Worm (Caenorhabditis elegans) whole organism, mixed stage, embryonic: ENCODE data around the gene srj-32.

ENCODE experiments used
- bed-3 ChIP-seq: fragments of 200-800 bp; sonication (Bioruptor generic); optimal IDR thresholded peaks from 3 replicates; lab custom pipeline; 2018; ENCODE audit warnings: mild to moderate bottlenecking, missing genetic modification characterization, moderate library complexity, missing compliant biosample characterization
- blmp-1 ChIP-seq: fragments of 150-350 bp; optimal IDR thresholded peaks from 2 replicates; lab custom pipeline; 2014; ENCODE audit warnings: missing biosample characterization, missing genetic modification characterization
- ceh-39 ChIP-seq: fragments of 150-350 bp; optimal IDR thresholded peaks from 2 replicates; lab custom pipeline; 2014; ENCODE audit warnings: missing biosample characterization, missing genetic modification characterization
- ceh-43 ChIP-seq: fragments of 200-800 bp; sonication (Bioruptor generic); optimal IDR thresholded peaks from 2 replicates; lab custom pipeline; 2018; ENCODE audit warnings: mild to moderate bottlenecking, missing genetic modification characterization, moderate library complexity, missing compliant biosample characterization
- ceh-83 ChIP-seq: fragments of 200-800 bp; sonication (Bioruptor generic); optimal IDR thresholded peaks from 2 replicates; lab custom pipeline; 2018; ENCODE audit warnings: mild to moderate bottlenecking, missing genetic modification characterization, missing compliant biosample characterization
- cnd-1 ChIP-seq: fragments of 200-800 bp; sonication (Bioruptor generic); optimal IDR thresholded peaks from 2 replicates; lab custom pipeline; 2018; ENCODE audit warnings: mild to moderate bottlenecking, missing genetic modification characterization, missing compliant biosample characterization
- drap-1 ChIP-seq: fragments of 200-800 bp; sonication (Bioruptor generic); optimal IDR thresholded peaks from 3 replicates; lab custom pipeline; 2018; ENCODE audit warnings: mild to moderate bottlenecking, missing genetic modification characterization, missing compliant biosample characterization
- elt-3 ChIP-seq: fragments of 150-350 bp; optimal IDR thresholded peaks from 2 replicates; lab custom pipeline; 2014; ENCODE audit warnings: missing biosample characterization, missing genetic modification characterization
- flh-1 ChIP-seq: fragments of 200-800 bp; sonication (Bioruptor generic); optimal IDR thresholded peaks from 2 replicates; lab custom pipeline; 2018; ENCODE audit warnings: mild to moderate bottlenecking, missing genetic modification characterization, moderate library complexity, missing compliant biosample characterization
- ham-2 ChIP-seq: fragments of 200-800 bp; sonication (Bioruptor generic); optimal IDR thresholded peaks from 2 replicates; lab custom pipeline; 2018; ENCODE audit warnings: mild to moderate bottlenecking, missing genetic modification characterization, missing compliant biosample characterization
- hlh-1 ChIP-seq: fragments of 150-350 bp; optimal IDR thresholded peaks from 2 replicates; lab custom pipeline; 2014; ENCODE audit warnings: missing biosample characterization, missing genetic modification reagents, missing genetic modification characterization
- lin-13 ChIP-seq: fragments of 150-350 bp; optimal IDR thresholded peaks from 2 replicates; lab custom pipeline; 2014; ENCODE audit warnings: missing biosample characterization, missing genetic modification characterization
- lsy-2 ChIP-seq: fragments of 150-350 bp; optimal IDR thresholded peaks from 2 replicates; lab custom pipeline; 2014; ENCODE audit warnings: missing biosample characterization, missing genetic modification characterization
- mab-5 ChIP-seq: fragments of 150-350 bp; optimal IDR thresholded peaks from 2 replicates; lab custom pipeline; 2014; ENCODE audit warnings: missing biosample characterization, missing genetic modification characterization
- mep-1 ChIP-seq: fragments of 150-350 bp; optimal IDR thresholded peaks from 2 replicates; lab custom pipeline; 2017; ENCODE audit warnings: missing biosample characterization, missing genetic modification reagents, missing genetic modification characterization, inconsistent platforms
- mls-2 ChIP-seq: sonication (generic microtip); optimal IDR thresholded peaks from 2 replicates; lab custom pipeline; 2016; ENCODE audit warnings: mild to moderate bottlenecking, missing genetic modification characterization, moderate library complexity, missing compliant biosample characterization
- nhr-12 ChIP-seq: fragments of 150-350 bp; optimal IDR thresholded peaks from 2 replicates; lab custom pipeline; 2014; ENCODE audit warnings: missing biosample characterization, missing genetic modification characterization
- nhr-237 ChIP-seq: fragments of 150-350 bp; optimal IDR thresholded peaks from 2 replicates; lab custom pipeline; 2014; ENCODE audit warnings: missing biosample characterization, missing genetic modification characterization
- nhr-28 ChIP-seq: fragments of 150-350 bp; optimal IDR thresholded peaks from 2 replicates; lab custom pipeline; 2014; ENCODE audit warnings: missing biosample characterization, missing genetic modification characterization
- nhr-76 ChIP-seq: sonication (generic microtip); optimal IDR thresholded peaks from 2 replicates; lab custom pipeline; 2017; ENCODE audit warnings: missing biosample characterization, missing genetic modification characterization
- pha-4 ChIP-seq: fragments of 150-350 bp; optimal IDR thresholded peaks from 2 replicates; lab custom pipeline; 2018; ENCODE audit warnings: missing biosample characterization, missing genetic modification reagents, missing genetic modification characterization
- sem-2 ChIP-seq: fragments of 200-800 bp; sonication (Bioruptor generic); optimal IDR thresholded peaks from 2 replicates; lab custom pipeline; 2018; ENCODE audit warnings: mild to moderate bottlenecking, missing genetic modification characterization, missing compliant biosample characterization
- snpc-4 ChIP-seq: fragments of 150-350 bp; optimal IDR thresholded peaks from 2 replicates; lab custom pipeline; 2014; ENCODE audit warnings: missing biosample characterization, missing genetic modification characterization
- sptf-1 ChIP-seq: sonication (generic microtip); optimal IDR thresholded peaks from 2 replicates; lab custom pipeline; 2017; ENCODE audit warnings: mild to moderate bottlenecking, missing genetic modification characterization, moderate library complexity, missing compliant biosample characterization
- tbx-8 ChIP-seq: fragments of 200-800 bp; sonication (Bioruptor generic); optimal IDR thresholded peaks from 2 replicates; lab custom pipeline; 2018; ENCODE audit warnings: mild to moderate bottlenecking, missing genetic modification characterization, moderate library complexity, missing compliant biosample characterization
- unc-120 ChIP-seq: sonication (generic microtip); optimal IDR thresholded peaks from 2 replicates; lab custom pipeline; 2017; ENCODE audit warnings: missing genetic modification characterization, missing compliant biosample characterization; ENCODE audit not compliant: poor library complexity, severe bottlenecking
- unc-39 ChIP-seq: fragments of 150-350 bp; optimal IDR thresholded peaks from 2 replicates; lab custom pipeline; 2014; ENCODE audit warnings: missing biosample characterization, missing genetic modification characterization
- unc-62 ChIP-seq: fragments of 150-350 bp; optimal IDR thresholded peaks from 2 replicates; lab custom pipeline; 2014; ENCODE audit warnings: missing biosample characterization, missing genetic modification reagents, missing genetic modification characterization
- zip-8 ChIP-seq: fragments of 150-350 bp; optimal IDR thresholded peaks from 2 replicates; lab custom pipeline; 2014; ENCODE audit warnings: missing biosample characterization, missing genetic modification characterization

srj-32 gene

DNA sequence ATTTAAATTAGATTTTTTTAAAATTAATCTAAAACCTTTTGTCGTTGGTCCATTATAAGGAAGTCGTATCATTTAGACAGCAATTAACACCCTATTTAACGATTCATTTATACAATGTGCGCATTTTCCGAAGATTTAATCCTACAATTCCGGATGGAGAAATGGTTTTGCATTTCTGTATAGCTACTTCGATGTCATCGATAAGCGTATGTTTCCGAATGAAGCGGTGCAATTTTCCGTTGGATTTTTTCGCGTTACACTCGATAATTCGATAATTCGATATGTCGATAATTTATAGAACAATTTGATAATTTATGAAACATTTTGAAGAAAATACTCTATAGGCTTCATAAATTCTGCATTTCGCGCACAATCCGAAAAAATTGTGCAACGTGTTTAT, 22.2 kb downstream of the srj-32 start, which contains the start of gene C13A2.10:
Gene C13A2.10, minus strand, starts transcription at position 101 of the 400 bp plus-strand sequence.
- TF ChIP-seq snpc-4 (no peak), bed-3 (no peak), lin-13 (tag; lab: Kevin White, UChicago) (no peak), tbx-8 (GFP tag; lab: Kevin White, UChicago) (no peak), zip-8 (no peak), sptf-1 (tag; lab: Kevin White, UChicago) (no peak), mep-1 (tag; lab: Kevin White, UChicago) (no peak), sem-2 (GFP tag; lab: Kevin White, UChicago) (no peak), elt-3 (no peak), nhr-76 (tag; lab: Kevin White, UChicago) (no peak), blmp-1 (tag; lab: Kevin White, UChicago) (no peak), ceh-43 (GFP tag; lab: Kevin White, UChicago) (no peak), hlh-1 (tag; lab: Kevin White, UChicago) (no peak)

DNA sequence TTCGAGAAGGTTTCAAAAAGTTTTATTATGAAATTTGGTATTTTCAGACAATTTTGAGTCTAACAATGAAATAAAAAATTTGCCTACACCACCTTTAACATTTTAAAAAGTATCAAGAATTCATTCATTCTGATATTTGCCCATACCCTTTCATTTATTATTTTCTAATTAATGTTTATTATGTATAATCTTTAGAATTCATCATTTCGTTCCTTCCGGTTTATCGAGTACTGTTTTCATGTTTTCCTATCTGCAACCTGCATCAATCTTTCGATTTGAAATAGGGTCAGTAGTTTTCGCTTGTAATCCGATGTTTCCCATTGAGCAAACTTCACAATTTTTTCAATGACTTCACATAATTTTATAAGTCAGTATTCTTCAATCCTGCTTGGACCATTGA, 27.8 kb downstream of the srj-32 start, which contains the start of gene C13A2.6:
Gene C13A2.6, plus strand, starts transcription at position 301 of the 400 bp plus-strand sequence.
- no peak for TF ChIP-seq sptf-1 (tag; lab: Kevin White, UChicago)

DNA sequence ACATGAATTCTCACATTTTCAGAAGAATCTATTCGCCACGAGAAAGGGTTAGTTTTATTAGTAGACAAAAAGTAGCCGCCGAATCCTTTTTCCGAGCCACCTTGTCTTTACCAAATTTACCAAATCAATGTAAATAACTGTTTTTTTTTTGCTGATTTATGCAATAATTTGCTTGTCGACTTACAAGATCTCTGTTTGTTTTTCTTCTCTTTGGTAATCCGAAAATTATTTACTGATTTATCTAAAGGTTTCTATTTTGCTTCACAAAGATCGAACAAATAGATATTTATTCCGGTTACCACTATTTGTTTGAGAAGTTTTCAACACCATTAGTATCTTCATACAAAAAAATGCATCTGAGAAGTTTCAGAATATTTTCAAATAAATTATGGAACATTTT, 31.1 kb downstream of the srj-32 start, which contains the start of gene C13A2.7:
Gene C13A2.7, plus strand, starts transcription at position 301 of the 400 bp plus-strand sequence.
- TF ChIP-seq unc-39 (tag; lab: Kevin White, UChicago), result no peak
- no peak for TF ChIP-seq mls-2
- TF ChIP-seq elt-3, result no peak
- no peak for TF ChIP-seq sem-2 (GFP tag; lab: Kevin White, UChicago)
- TF ChIP-seq ceh-83 (GFP tag; lab: Kevin White, UChicago), result no peak
- TF ChIP-seq ceh-43 (GFP tag; lab: Kevin White, UChicago), result no peak
- no peak for TF ChIP-seq unc-62 (GFP tag; lab: Kevin White, UChicago)
- TF ChIP-seq blmp-1 (tag; lab: Kevin White, UChicago), result no peak

DNA sequence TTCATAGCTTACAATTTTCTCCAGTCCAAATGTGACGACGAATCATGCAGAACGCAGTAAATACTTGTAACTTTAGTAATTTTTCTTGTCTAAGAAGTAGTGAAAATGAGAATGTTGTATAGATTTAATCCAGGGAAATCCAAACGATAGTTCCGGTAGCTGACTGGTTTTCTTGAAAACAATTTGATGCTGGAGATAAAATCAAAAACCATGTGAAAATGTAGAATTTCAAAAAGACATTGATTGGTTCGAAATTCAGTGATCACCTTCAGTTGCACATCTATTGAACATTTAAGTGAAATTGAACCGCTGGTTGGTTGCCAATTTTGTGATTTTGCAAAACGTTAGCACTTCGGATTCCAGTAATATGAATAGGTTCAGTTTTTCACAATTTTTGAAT, 33.1 kb downstream of the srj-32 start, which contains the start of gene C13A2.9:
Gene C13A2.9, minus strand, starts transcription at position 101 of the 400 bp plus-strand sequence.
- no peak for TF ChIP-seq elt-3
- TF ChIP-seq nhr-12 (tag; lab: Kevin White, UChicago), result no peak
- TF ChIP-seq snpc-4, result no peak
- no peak for TF ChIP-seq unc-120 (tag; lab: Kevin White, UChicago)
- no peak for TF ChIP-seq mab-5 (tag; lab: Kevin White, UChicago)
- TF ChIP-seq zip-8, result no peak

DNA sequence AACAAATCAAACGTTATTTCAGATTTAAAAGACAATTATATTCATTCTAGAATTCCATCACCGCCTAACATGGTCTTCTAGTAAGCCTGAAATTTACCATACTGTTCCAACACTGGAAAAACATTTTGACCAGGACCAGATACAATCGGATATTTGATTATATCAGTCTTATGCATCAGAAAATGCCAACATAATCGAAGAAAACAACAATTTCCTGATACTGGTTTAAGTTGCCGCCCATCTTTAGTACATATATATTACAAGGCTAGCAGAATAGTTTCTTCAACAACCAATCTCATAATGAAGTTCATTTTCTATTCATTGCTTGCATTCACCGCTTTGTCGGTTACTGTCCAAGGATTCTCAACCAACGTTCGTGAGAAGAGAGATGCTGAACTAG, 38.2 kb downstream of the srj-32 start, which contains the start of gene C13A2.12:
Gene C13A2.12, plus strand, starts transcription at position 301 of the 400 bp plus-strand sequence.
- TF ChIP-seq cnd-1 (tag; lab: Kevin White, UChicago) (no peak), flh-1 (GFP tag; lab: Kevin White, UChicago) (no peak), lin-13 (tag; lab: Kevin White, UChicago) (no peak), snpc-4 (no peak), drap-1 (no peak)
- TF ChIP-seq, all 35 proteins: peak for 0

DNA sequence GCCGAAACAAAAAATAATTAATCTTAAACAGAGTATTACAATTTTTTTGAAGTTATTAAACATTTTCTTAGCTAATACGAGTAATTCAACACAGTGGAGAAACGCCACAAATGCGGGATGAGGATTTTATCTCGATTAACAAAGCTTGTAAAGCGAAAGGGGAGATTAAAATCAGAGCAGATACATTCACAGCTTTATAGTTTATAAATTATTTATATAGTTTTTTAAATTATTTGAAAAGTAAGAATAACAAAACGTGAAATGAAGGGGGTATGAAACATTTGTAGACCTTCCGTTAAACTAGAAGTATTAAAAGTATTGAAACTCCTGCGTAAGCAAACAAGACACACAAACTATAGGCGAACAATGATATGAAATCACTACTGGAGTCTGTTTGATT, 42.1 kb downstream of the srj-32 start, which contains the start of gene C05C8.8:
Gene C05C8.8, minus strand, starts transcription at position 101 of the 400 bp plus-strand sequence.
- TF ChIP-seq nhr-28 (tag; lab: Kevin White, UChicago) (no peak), ceh-39 (tag; lab: Kevin White, UChicago) (no peak), ceh-43 (GFP tag; lab: Kevin White, UChicago) (no peak), mep-1 (tag; lab: Kevin White, UChicago) (no peak), unc-62 (GFP tag; lab: Kevin White, UChicago) (no peak), lsy-2 (tag; lab: Kevin White, UChicago) (no peak), blmp-1 (tag; lab: Kevin White, UChicago) (no peak), lin-13 (tag; lab: Kevin White, UChicago) (no peak), nhr-237 (tag; lab: Kevin White, UChicago) (no peak), pha-4 (tag; lab: Kevin White, UChicago) (no peak), snpc-4 (no peak), mab-5 (tag; lab: Kevin White, UChicago) (no peak), elt-3 (no peak), bed-3 (no peak), ham-2 (GFP tag; lab: Kevin White, UChicago) (no peak)
